Worm (Caenorhabditis elegans): Measurements from ENCODE around the gene nol-9.

DNA sequence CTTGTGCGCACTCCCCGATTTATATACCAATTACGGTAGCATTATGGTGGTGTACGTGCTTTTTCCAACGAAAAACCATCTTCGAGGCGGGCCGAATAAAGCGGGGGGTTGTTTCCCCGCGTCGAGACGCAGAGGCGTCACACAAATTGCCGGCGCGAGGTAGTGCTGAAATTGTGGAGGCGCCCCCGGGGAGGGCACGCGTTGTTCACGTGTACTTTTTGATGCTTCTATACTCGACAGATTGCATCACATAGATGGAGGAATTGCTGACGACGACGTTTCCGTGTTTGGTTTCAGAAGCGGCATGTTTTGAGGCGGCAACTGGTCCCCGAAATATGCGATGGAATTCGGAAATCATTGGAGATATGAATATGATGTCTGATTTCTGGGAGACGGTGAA lies 27.0 kb upstream of the nol-9 start:
- no peak for TF ChIP-seq nhr-12 (tag; optimal IDR thresholded peaks at IDR 0.05)
- TF ChIP-seq unc-62 (GFP tag; optimal IDR thresholded peaks at IDR 0.05): no peak
- TF ChIP-seq elt-1 (tag; optimal IDR thresholded peaks at IDR 0.05): no peak
- TF ChIP-seq R02D3.7 (tag; optimal IDR thresholded peaks at IDR 0.05): no peak
- TF ChIP-seq F13H6.1 (tag; optimal IDR thresholded peaks at IDR 0.05): peak; percentile 91
- TF ChIP-seq ztf-11 (tag; optimal IDR thresholded peaks at IDR 0.05): no peak
- TF ChIP-seq fos-1 (tag; optimal IDR thresholded peaks at IDR 0.05): peak; percentile 81
- TF ChIP-seq ZK546.5 (tag; optimal IDR thresholded peaks at IDR 0.05): no peak
